Fruit fly (Drosophila melanogaster): Measurements from ENCODE around the gene Jon65Aii.

Gene Jon65Aii

DNA sequence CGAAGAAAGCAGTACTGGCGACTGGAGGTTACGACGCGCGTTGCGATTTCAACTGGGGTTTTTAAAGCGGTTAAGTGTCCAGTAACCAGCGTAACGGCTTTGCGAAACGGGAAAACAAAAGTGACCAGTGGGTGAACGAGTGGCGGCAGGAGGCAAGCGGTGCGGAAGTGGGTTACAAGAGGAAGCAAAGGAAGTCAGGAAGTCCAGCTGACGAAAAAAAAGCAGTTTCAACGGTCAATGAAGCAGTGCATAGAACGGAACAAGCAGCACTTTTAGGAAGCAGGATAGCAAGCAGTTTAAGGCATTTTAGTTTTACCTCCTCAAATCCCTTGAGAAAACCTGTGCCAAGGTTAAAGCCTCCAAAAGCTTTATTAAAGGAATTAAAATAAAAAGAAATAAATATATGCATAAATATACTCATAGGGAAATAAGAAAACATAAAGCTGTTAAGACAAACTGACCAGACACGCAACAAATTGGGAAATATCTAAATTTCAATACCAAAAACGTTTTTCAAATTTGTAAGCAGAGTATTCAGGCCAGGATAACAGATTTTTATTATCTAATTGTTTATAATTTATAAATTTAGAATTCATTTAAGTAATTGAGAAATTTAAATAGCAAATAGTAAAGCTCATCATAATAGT, 7.1 kb downstream of the Jon65Aii start, which contains the start of gene CG6592 (continued):
- TF ChIP-seq CG17186 (GFP tag; optimal IDR thresholded peaks at IDR 0.05) (no peak), bigmax (GFP tag; optimal IDR thresholded peaks at IDR 0.05) (no peak), ttk (GFP tag; IDR thresholded peaks at IDR 0.05) (no peak), CG8089 (GFP tag; optimal IDR thresholded peaks at IDR 0.05) (peak; percentile 67), ATbp (GFP tag; optimal IDR thresholded peaks at IDR 0.05) (no peak), Nf-YA (GFP tag; IDR thresholded peaks at IDR 0.05) (no peak), rib (GFP tag; IDR thresholded peaks at IDR 0.05) (no peak), CG1832 (GFP tag; optimal IDR thresholded peaks at IDR 0.05) (no peak), Taf1 (GFP tag; IDR thresholded peaks at IDR 0.05) (no peak), Atf-2 (GFP tag; optimal IDR thresholded peaks at IDR 0.05) (peak; percentile 32), CG31441 (GFP tag; IDR thresholded peaks at IDR 0.05) (0 out of 2 replicates have a peak, but pooled peaks have one; percentile 40), CG34422 (GFP tag; IDR thresholded peaks at IDR 0.05) (peak; percentile 22; the same call in 1 of the 3 replicates), gcm2 (GFP tag; optimal IDR thresholded peaks at IDR 0.05) (no peak), CG8290 (GFP tag; optimal IDR thresholded peaks at IDR 0.05) (peak; percentile 81), CG8290 (tag; optimal IDR thresholded peaks at IDR 0.05) (peak; percentile 60 to 84), CG4424 (GFP tag; optimal IDR thresholded peaks at IDR 0.05) (no peak), CG18262 (tag; optimal IDR thresholded peaks at IDR 0.05) (no peak), gt (GFP tag; IDR thresholded peaks at IDR 0.05) (no peak), Sry-β (GFP tag; optimal IDR thresholded peaks at IDR 0.05) (no peak), p53 (GFP tag; optimal IDR thresholded peaks at IDR 0.05) (no peak), ERR (GFP tag; optimal IDR thresholded peaks at IDR 0.05) (no peak), D19A (tag; optimal IDR thresholded peaks at IDR 0.05) (no peak), pita (GFP tag; optimal IDR thresholded peaks at IDR 0.05) (no peak), sob (GFP tag; IDR thresholded peaks at IDR 0.05) (no peak; the same call in 1 of the 2 replicates), CG7271 (tag; optimal IDR thresholded peaks at IDR 0.05) (peak; percentile 93), CG11398 (GFP tag; optimal IDR thresholded peaks at IDR 0.05) (peak; percentile 24), CG15601 (tag; optimal IDR thresholded peaks at IDR 0.05) (no peak), Lim3 (GFP tag; IDR thresholded peaks at IDR 0.05) (no peak), ems (GFP tag; optimal IDR thresholded peaks at IDR 0.05) (no peak), crp (GFP tag; optimal IDR thresholded peaks at IDR 0.05) (peak in 1 of 2 experiments; percentile 57), fd96Cb (tag; optimal IDR thresholded peaks at IDR 0.05) (no peak), CG3995 (GFP tag; optimal IDR thresholded peaks at IDR 0.05) (no peak), CG13296 (GFP tag; optimal IDR thresholded peaks at IDR 0.05) (no peak), ind (GFP tag; optimal IDR thresholded peaks at IDR 0.05) (no peak), CG4328 (GFP tag; optimal IDR thresholded peaks at IDR 0.05) (no peak), cg (GFP tag; optimal IDR thresholded peaks at IDR 0.05) (no peak), Lpt (GFP tag; optimal IDR thresholded peaks at IDR 0.05) (no peak), NK7.1 (GFP tag; optimal IDR thresholded peaks at IDR 0.05) (no peak), CG7963 (GFP tag; IDR thresholded peaks at IDR 0.05; ENCODE audit: partially characterized antibody) (no peak), CG17328 (GFP tag; IDR thresholded peaks at IDR 0.05) (peak; percentile 76), aop (GFP tag; IDR thresholded peaks at IDR 0.05) (peak; percentile 40; the same call in 1 of the 2 replicates), HLH4C (GFP tag; IDR thresholded peaks at IDR 0.05; ENCODE audit: partially characterized antibody) (no peak), CG6272 (GFP tag; IDR thresholded peaks at IDR 0.05) (0 out of 2 replicates have a peak, but pooled peaks have one; percentile 6), Mad (GFP tag; optimal IDR thresholded peaks at IDR 0.05) (peak; percentile 45), z (GFP tag; IDR thresholded peaks at IDR 0.05) (no peak), HHEX (GFP tag; optimal IDR thresholded peaks at IDR 0.05) (no peak), Hsf (GFP tag; optimal IDR thresholded peaks at IDR 0.05) (peak; percentile 67), unpg (GFP tag; optimal IDR thresholded peaks at IDR 0.05) (peak; percentile 18), dan (GFP tag; IDR thresholded peaks at IDR 0.05) (no peak), insv (GFP tag; optimal IDR thresholded peaks at IDR 0.05) (peak in 1 of 2 experiments; percentile 22), nerfin-2 (GFP tag; IDR thresholded peaks at IDR 0.05; ENCODE audit: partially characterized antibody) (no peak)

Measured in whole organism, embryonic.